Worm (Caenorhabditis elegans): ENCODE results near the gene D1046.16.

DNA sequence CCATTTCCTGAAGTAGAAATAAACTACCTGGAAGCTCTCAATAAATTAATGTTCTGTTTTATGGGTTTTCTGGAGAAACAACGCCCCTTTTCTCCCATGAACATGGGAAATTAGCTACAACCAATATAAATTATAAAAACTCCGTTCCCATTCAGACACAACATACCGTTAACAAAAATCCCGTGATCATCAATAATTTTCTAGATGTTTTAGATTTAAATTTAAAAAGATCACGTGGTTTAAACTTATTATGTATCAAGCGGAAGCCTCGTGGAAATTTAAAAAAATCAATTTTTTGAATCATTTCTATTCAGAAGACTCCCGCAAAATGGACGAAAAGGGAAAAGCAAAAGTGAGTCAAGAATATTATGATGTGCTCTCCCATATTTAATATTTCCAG, 43.9 kb downstream of the D1046.16 start, which contains the start of gene C53B4.2:
- TF ChIP-seq him-1 (tag; optimal IDR thresholded peaks at IDR 0.05) (no peak), W03F9.2 (tag; optimal IDR thresholded peaks at IDR 0.05) (no peak), dao-5 (tag; optimal IDR thresholded peaks at IDR 0.05) (no peak)

Data from whole organism, L4/young adult.